Worm (Caenorhabditis elegans) whole organism, midembryonic: Measurements from ENCODE around the gene nhr-131.

ENCODE experiments used
- T22C8.4 ChIP-seq: fragments of 200-800 bp; sonication (Bioruptor generic); IDR thresholded peaks from 2 replicates; pipeline ENCODE4 v1.3.6; 2022; ENCODE audit warnings: missing genetic modification characterization, missing compliant biosample characterization
- cog-1 ChIP-seq: sonication (generic microtip); optimal IDR thresholded peaks from 2 replicates; lab custom pipeline; 2016; ENCODE audit warnings: missing genetic modification characterization, missing compliant biosample characterization
- flt-1 ChIP-seq: fragments of 200-800 bp; sonication (Bioruptor generic); IDR thresholded peaks from 2 replicates; pipeline ENCODE4 v1.3.6; 2022; ENCODE audit warnings: missing genetic modification characterization, missing compliant biosample characterization
- klf-2 ChIP-seq: fragments of 200-800 bp; sonication (Bioruptor generic); conservative IDR thresholded peaks from 2 replicates; pipeline ENCODE4 v1.3.6; 2022; ENCODE audit warnings: missing genetic modification reagents, missing genetic modification characterization, missing compliant biosample characterization
- tab-1 ChIP-seq: fragments of 200-800 bp; sonication (Bioruptor generic); IDR thresholded peaks from 2 replicates; pipeline ENCODE4 v1.3.6; 2022; ENCODE audit warnings: missing genetic modification characterization, missing compliant biosample characterization
- ztf-23 ChIP-seq: fragments of 200-800 bp; sonication (Bioruptor generic); IDR thresholded peaks from 2 replicates; pipeline ENCODE4 v1.3.6; 2022; ENCODE audit warnings: missing genetic modification reagents, missing genetic modification characterization, missing compliant biosample characterization

DNA sequence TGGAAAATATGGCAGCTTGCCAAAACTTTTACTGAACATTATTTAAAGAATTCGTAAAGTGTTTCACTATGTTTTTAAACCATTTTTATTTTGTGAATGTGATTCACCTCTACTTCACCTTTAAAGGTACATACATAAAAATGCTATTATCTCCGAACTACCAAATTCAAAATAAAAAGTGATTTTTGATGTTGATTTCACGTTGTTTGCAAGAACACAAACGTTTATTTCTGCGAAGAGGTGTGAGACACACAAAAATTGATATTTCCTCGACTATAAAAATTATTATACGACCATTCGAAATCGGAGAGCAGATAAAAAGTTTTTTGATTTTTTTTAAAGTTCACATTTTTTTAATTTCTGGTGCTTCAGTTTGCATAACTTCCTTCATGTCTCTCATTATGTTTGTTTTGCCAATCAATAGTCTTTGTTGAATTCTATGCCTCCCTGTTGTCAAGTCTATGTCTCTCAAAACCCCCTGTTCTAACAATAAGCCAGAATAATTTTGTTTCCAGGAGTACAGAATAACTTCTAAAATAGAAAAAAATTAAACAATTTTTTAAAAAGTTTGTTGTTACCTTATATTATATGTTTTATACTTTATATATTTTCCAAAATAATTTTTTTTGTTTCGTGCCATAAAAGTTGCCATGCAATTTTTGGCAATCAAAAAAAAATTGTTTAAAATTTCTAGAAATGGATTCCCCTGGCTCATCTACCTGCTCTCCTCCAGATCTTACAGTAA, 43.2 kb upstream of the nhr-131 start, which contains the start of gene nhr-123:
- TF ChIP-seq cog-1 (tag; lab: Kevin White, UChicago) (no peak), ztf-23 (GFP tag; lab: Robert Waterston, UW) (no peak), T22C8.4 (GFP tag; lab: Robert Waterston, UW) (no peak), flt-1 (no peak), klf-2 (GFP tag; lab: Robert Waterston, UW) (no peak), tab-1 (no peak)
